Worm (Caenorhabditis elegans) whole organism, L4/young adult: Measurements from ENCODE around the gene fbxb-3.

Source experiments
- W03F9.2 ChIP-seq: fragments of 150-350 bp; optimal IDR thresholded peaks from 2 replicates; lab custom pipeline; 2014; ENCODE audit warnings: missing biosample characterization, missing genetic modification characterization
- dao-5 ChIP-seq: sonication (generic microtip); optimal IDR thresholded peaks from 2 replicates; lab custom pipeline; 2016; ENCODE audit warnings: missing genotype, missing genetic modification characterization, moderate library complexity, missing compliant biosample characterization
- him-1 ChIP-seq: sonication (generic microtip); optimal IDR thresholded peaks from 2 replicates; lab custom pipeline; 2016; ENCODE audit warnings: missing genotype, missing genetic modification reagents, missing genetic modification characterization, missing compliant biosample characterization

Gene fbxb-3

ce11 chrIV:11863428-11863827 lies 24.7 kb downstream of the fbxb-3 start:
- TF ChIP-seq W03F9.2 (no peak), him-1 (tag; lab: Kevin White, UChicago) (no peak), dao-5 (tag; lab: Kevin White, UChicago) (no peak)

ce11 chrIV:11864226-11864625 lies 25.5 kb downstream of the fbxb-3 start, which contains the start of gene trpa-1:
trpa-1 (plus strand) TSS chrIV:11864526.
- TF ChIP-seq W03F9.2, result no peak
- no peak for TF ChIP-seq dao-5 (tag; lab: Kevin White, UChicago)
- TF ChIP-seq him-1 (tag; lab: Kevin White, UChicago), result no peak

ce11 chrIV:11867652-11868232 lies 29.0 kb downstream of the fbxb-3 start:
- TF ChIP-seq dao-5 (tag; lab: Kevin White, UChicago) (no peak), W03F9.2 (no peak), him-1 (tag; lab: Kevin White, UChicago) (no peak)

- TF ChIP-seq W03F9.2 (no peak), dao-5 (tag; lab: Kevin White, UChicago) (no peak), him-1 (tag; lab: Kevin White, UChicago) (no peak)
Observed at ce11 chrIV:11868452-11868851, 29.7 kb downstream of the fbxb-3 start.

- no peak for TF ChIP-seq W03F9.2
- TF ChIP-seq dao-5 (tag; lab: Kevin White, UChicago), result no peak
- peak; percentile 36 for TF ChIP-seq him-1 (tag; lab: Kevin White, UChicago)
Observed at ce11 chrIV:11871083-11871482, 32.3 kb downstream of the fbxb-3 start.

- no peak for TF ChIP-seq him-1 (tag; lab: Kevin White, UChicago)
- no peak for TF ChIP-seq dao-5 (tag; lab: Kevin White, UChicago)
- no peak for TF ChIP-seq W03F9.2
Observed at ce11 chrIV:11871898-11872297, 33.1 kb downstream of the fbxb-3 start.

ce11 chrIV:11877674-11878073 lies 38.9 kb downstream of the fbxb-3 start, which contains the start of gene pph-2:
pph-2 (minus strand) TSS chrIV:11877774.
- TF ChIP-seq dao-5 (tag; lab: Kevin White, UChicago), result no peak
- TF ChIP-seq him-1 (tag; lab: Kevin White, UChicago), result no peak
- TF ChIP-seq W03F9.2, result no peak

ce11 chrIV:11878249-11878648 lies 39.5 kb downstream of the fbxb-3 start, which contains the start of gene cutl-27:
cutl-27 (plus strand) TSS chrIV:11878549.
- TF ChIP-seq dao-5 (tag; lab: Kevin White, UChicago), result no peak
- TF ChIP-seq him-1 (tag; lab: Kevin White, UChicago), result no peak
- TF ChIP-seq W03F9.2, result no peak

ce11 chrIV:11882534-11882933 lies 43.8 kb downstream of the fbxb-3 start:
- TF ChIP-seq dao-5 (tag; lab: Kevin White, UChicago) (no peak), W03F9.2 (no peak), him-1 (tag; lab: Kevin White, UChicago) (no peak)

- TF ChIP-seq W03F9.2 (no peak), dao-5 (tag; lab: Kevin White, UChicago) (no peak)
Observed at ce11 chrIV:11883478-11883877, 44.7 kb downstream of the fbxb-3 start.

- no peak for TF ChIP-seq dao-5 (tag; lab: Kevin White, UChicago)
- TF ChIP-seq him-1 (tag; lab: Kevin White, UChicago), result no peak
- TF ChIP-seq W03F9.2, result no peak
Observed at ce11 chrIV:11885313-11885712, 46.6 kb downstream of the fbxb-3 start, which contains the start of gene let-653. let-653 (plus strand) TSS chrIV:11885613.
